Fruit fly (Drosophila melanogaster): ENCODE data around the gene CG11722.

DNA sequence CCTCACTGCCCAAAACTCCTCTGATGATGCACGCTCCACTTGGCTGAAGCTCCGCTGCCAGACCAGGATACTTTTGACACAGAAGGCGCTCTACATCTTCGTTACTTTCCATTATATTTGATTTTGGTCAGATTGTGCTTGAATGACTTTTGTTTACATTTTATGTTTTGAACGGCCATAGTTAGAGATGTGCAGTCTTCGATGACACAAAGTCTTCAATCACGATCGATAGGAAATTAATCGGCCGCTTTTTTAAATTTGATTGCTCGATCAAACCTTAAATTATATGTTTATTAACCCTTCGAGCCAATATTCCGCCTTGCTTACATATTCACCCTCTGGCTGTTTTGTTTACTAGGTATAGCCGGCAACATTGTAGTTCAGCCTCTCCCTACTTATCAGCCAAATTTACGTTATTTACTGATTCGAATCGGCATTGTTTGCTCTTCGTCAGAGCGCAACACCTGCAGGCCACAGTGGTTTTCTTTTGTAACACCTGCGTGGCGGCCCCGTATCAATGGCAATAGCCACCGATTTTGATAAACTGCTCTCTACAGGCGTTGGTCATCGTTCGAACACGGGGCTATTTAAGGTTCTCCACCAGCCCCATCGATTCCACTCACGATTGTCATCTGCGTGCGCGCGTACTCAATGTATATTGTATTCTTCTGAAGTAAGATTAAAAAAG lies 7.5 kb upstream of the CG11722 start, which contains the start of the genes Fancl and Npc2e:
- TF ChIP-seq CG6854 (GFP tag; optimal IDR thresholded peaks at IDR 0.05) (no peak), Rx (GFP tag; IDR thresholded peaks at IDR 0.05) (no peak)

All from whole organism, embryonic.